Comparison of ENCODE assay signal across 3 worm cellular contexts in the genomic region with DNA sequence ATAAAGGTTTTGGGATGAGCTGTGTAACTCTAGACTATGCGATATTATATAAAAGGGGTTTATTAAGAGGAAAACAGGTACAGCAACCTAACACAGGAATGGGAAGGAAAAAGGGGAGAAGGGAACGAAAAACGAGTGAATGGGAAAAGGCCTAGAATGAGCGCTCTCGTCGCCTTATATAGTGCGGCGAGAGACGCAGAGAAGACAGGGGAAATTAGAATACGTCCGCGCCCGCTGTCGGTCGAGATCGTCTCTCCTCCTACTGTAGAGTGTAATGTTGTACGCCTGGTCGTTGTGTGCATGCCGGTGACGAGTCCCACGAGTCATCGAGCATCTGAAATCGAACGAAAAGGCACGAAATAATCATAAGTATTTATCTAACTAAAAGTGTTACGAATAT.
TF ChIP-seq lines count a peak whose summit lies in the region.

No protein-coding gene starts in this region.

TF ChIP-seq in whole organism, L4 larva, 104 proteins besides CTCF, POLR2A, EP300 and RAD21:
- TF ChIP-seq Y48G9A.11 (GFP tag; IDR thresholded peaks at IDR 0.05; lab: Robert Waterston, UW) (peak; percentile 8; the same call in 1 of the 2 replicates), lin-38 (GFP tag; IDR thresholded peaks at IDR 0.05; lab: Robert Waterston, UW) (peak; percentile 55), ceh-20 (GFP tag; IDR thresholded peaks at IDR 0.05; lab: Robert Waterston, UW) (no peak)

TF ChIP-seq in whole organism, early embryonic, 17 proteins besides CTCF, POLR2A, EP300 and RAD21:
- TF ChIP-seq ceh-13 (GFP tag; optimal IDR thresholded peaks at IDR 0.05; lab: Kevin White, UChicago) (no peak), sea-1 (GFP tag; conservative IDR thresholded peaks at IDR 0.05; lab: Robert Waterston, UW) (no peak), ceh-36 (tag; optimal IDR thresholded peaks at IDR 0.05; lab: Kevin White, UChicago) (no peak), hnd-1 (tag; optimal IDR thresholded peaks at IDR 0.05; lab: Kevin White, UChicago) (no peak), flt-1 (GFP tag; IDR thresholded peaks at IDR 0.05; lab: Robert Waterston, UW) (peak; percentile 34; the same call in 1 of the 2 replicates), ets-7 (tag; optimal IDR thresholded peaks at IDR 0.05; lab: Kevin White, UChicago) (no peak), tbx-37 (GFP tag; conservative IDR thresholded peaks at IDR 0.05; lab: Robert Waterston, UW) (no peak), tra-4 (tag; optimal IDR thresholded peaks at IDR 0.05; lab: Kevin White, UChicago) (no peak), aly-1 (tag; optimal IDR thresholded peaks at IDR 0.05; lab: Kevin White, UChicago) (no peak), B0310.2 (tag; optimal IDR thresholded peaks at IDR 0.05; lab: Kevin White, UChicago) (no peak), tbx-11 (GFP tag; IDR thresholded peaks at IDR 0.05; lab: Robert Waterston, UW) (no peak), hmg-4 (GFP tag; optimal IDR thresholded peaks at IDR 0.05; lab: Kevin White, UChicago) (no peak), ama-1 (optimal IDR thresholded peaks at IDR 0.05; lab: Kevin White, UChicago) (no peak), hmbx-1 (tag; optimal IDR thresholded peaks at IDR 0.05; lab: Kevin White, UChicago) (no peak), scrt-1 (GFP tag; IDR thresholded peaks at IDR 0.05; lab: Robert Waterston, UW) (0 out of 2 replicates have a peak, but pooled peaks have one; percentile 13), F13C5.2 (tag; optimal IDR thresholded peaks at IDR 0.05; lab: Kevin White, UChicago) (no peak), pes-1 (GFP tag; IDR thresholded peaks at IDR 0.05; lab: Robert Waterston, UW) (no peak)

TF ChIP-seq in whole organism, young adult, 124 proteins besides CTCF, POLR2A, EP300 and RAD21:
- TF ChIP-seq cebp-1 (GFP tag; IDR thresholded peaks at IDR 0.05; lab: Robert Waterston, UW) (no peak), cebp-1 (tag; optimal IDR thresholded peaks at IDR 0.05; lab: Kevin White, UChicago) (no peak), mes-4 (tag; optimal IDR thresholded peaks at IDR 0.05; lab: Kevin White, UChicago) (no peak), madf-3 (GFP tag; IDR thresholded peaks at IDR 0.05; lab: Robert Waterston, UW) (0 out of 2 replicates have a peak, but pooled peaks have one; percentile 49), hsf-1 (GFP tag; IDR thresholded peaks at IDR 0.05; lab: Robert Waterston, UW) (peak; percentile 30; the same call in 1 of the 2 replicates), efl-1 (GFP tag; optimal IDR thresholded peaks at IDR 0.05; lab: Kevin White, UChicago) (peak; percentile 23), xnd-1 (tag; optimal IDR thresholded peaks at IDR 0.05; lab: Kevin White, UChicago) (peak; percentile 71), C17E4.6 (GFP tag; IDR thresholded peaks at IDR 0.05; lab: Robert Waterston, UW) (no peak), dox-1 (GFP tag; IDR thresholded peaks at IDR 0.05; lab: Robert Waterston, UW) (peak; percentile 41; the same call in 1 of the 2 replicates), lsl-1 (GFP tag; optimal IDR thresholded peaks at IDR 0.05; lab: Kevin White, UChicago) (peak; percentile 44), B0019.2 (GFP tag; conservative IDR thresholded peaks at IDR 0.05; lab: Robert Waterston, UW) (no peak), madf-8 (GFP tag; conservative IDR thresholded peaks at IDR 0.05; lab: Robert Waterston, UW) (peak; percentile 89), pbrm-1 (GFP tag; IDR thresholded peaks at IDR 0.05; lab: Robert Waterston, UW) (no peak), madf-6 (GFP tag; IDR thresholded peaks at IDR 0.05; lab: Robert Waterston, UW) (peak; percentile 96), lin-54 (GFP tag; optimal IDR thresholded peaks at IDR 0.05; lab: Kevin White, UChicago) (no peak), F55B11.4 (tag; optimal IDR thresholded peaks at IDR 0.05; lab: Kevin White, UChicago; ENCODE audit: borderline replicate concordance, insufficient read depth) (no peak), mcd-1 (GFP tag; IDR thresholded peaks at IDR 0.05; lab: Robert Waterston, UW) (peak; percentile 41), hrde-1 (tag; optimal IDR thresholded peaks at IDR 0.05; lab: Kevin White, UChicago; ENCODE audit: borderline replicate concordance) (no peak)
